Worm (Caenorhabditis elegans): ENCODE results near the gene W03G1.5.

ce11 chrIV:551923-552322, 45.6 kb upstream of the W03G1.5 start:
- TF ChIP-seq nhr-25 (tag; optimal IDR thresholded peaks at IDR 0.05) (no peak), snpc-4 (tag; optimal IDR thresholded peaks at IDR 0.05) (no peak), skn-1 (tag; optimal IDR thresholded peaks at IDR 0.05) (no peak), ztf-4 (tag; optimal IDR thresholded peaks at IDR 0.05) (no peak)
